Worm (Caenorhabditis elegans): Measurements from ENCODE around the gene mrp-1.

The mrp-1 gene

DNA sequence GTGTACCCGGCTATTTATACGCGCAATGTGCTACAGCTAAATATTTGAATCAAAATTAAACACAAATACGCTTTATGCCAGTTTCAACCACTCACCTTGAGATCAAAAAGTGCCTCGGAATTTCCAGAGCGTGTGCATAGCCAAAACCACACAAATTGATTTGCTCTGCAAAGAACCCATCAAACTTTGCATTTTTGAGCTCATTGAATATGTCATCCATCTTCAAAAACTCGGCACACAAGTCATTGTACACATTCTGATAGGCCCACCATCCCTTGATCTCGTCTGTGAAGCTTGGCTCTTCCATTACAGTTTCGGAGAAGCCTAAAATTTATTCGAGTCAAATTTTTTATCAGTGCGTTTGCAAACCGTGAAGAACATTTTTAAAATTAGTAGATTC lies 58.3 kb downstream of the mrp-1 start:
- TF ChIP-seq lin-15B (tag; optimal IDR thresholded peaks at IDR 0.05) (no peak), nhr-77 (tag; optimal IDR thresholded peaks at IDR 0.05) (no peak), unc-86 (tag; optimal IDR thresholded peaks at IDR 0.05) (no peak), C04F5.9 (tag; optimal IDR thresholded peaks at IDR 0.05) (no peak), lin-39 (tag; optimal IDR thresholded peaks at IDR 0.05) (no peak), ets-5 (GFP tag; IDR thresholded peaks at IDR 0.05) (no peak), mab-9 (GFP tag; IDR thresholded peaks at IDR 0.05) (no peak)

DNA sequence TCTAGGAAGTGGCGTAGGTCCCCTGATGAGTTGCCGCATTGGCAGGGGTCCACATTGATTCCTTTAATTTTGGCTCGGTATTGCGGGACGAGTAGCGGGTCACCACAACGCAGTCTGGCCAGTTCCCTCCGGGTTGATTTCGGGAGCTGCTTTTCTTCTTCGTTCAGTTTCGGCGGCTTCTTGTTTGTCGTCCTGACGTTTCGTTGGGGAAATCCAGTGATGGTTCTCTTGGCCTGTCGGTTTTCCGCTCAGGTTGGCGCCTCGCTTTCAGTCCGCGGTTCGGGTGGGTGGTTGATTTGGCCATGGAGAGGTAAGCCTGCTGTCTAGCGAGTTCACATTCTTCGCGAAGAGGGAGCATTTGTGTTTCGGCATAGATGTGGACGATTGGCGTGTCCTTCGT lies 58.9 kb downstream of the mrp-1 start:
- TF ChIP-seq F16B12.6 (tag; optimal IDR thresholded peaks at IDR 0.05) = no peak
- TF ChIP-seq nhr-85 (tag) = peak; percentile 23
- TF ChIP-seq nhr-237 (tag; optimal IDR thresholded peaks at IDR 0.05) = no peak
- TF ChIP-seq sox-4 (tag; optimal IDR thresholded peaks at IDR 0.05) = no peak
- TF ChIP-seq ztf-11 (tag; optimal IDR thresholded peaks at IDR 0.05) = no peak
- TF ChIP-seq mef-2 (tag; optimal IDR thresholded peaks at IDR 0.05) = no peak
- no peak for TF ChIP-seq C34B4.2 (tag; optimal IDR thresholded peaks at IDR 0.05)

DNA sequence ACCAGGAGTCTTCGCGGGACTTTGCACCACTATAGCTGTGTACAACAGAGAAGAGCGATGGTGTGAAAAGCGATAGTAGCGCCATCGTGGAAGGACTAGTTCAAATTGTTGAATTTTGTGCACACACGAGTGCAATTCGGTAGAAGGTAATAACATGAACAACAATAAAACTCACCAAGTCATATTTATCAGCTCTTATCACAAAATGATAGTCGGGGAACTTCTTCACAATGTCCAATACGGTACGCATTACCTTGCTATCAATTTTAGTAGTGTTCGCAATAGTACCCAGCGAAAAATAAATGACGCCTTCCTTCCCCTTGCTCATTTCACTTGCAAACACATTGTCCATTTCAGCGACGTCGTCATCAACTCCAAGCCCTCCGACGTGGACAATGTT lies 60.0 kb downstream of the mrp-1 start:
- TF ChIP-seq skn-1 (tag; optimal IDR thresholded peaks at IDR 0.05) (no peak), nhr-90 (tag; optimal IDR thresholded peaks at IDR 0.05; ENCODE audit: poor library complexity) (no peak), lin-35 (GFP tag; optimal IDR thresholded peaks at IDR 0.05) (no peak), unc-30 (tag; optimal IDR thresholded peaks at IDR 0.05) (no peak), nhr-237 (tag; optimal IDR thresholded peaks at IDR 0.05) (no peak), mep-1 (tag; optimal IDR thresholded peaks at IDR 0.05) (no peak), rnt-1 (tag; optimal IDR thresholded peaks at IDR 0.05) (no peak), ceh-8 (GFP tag; optimal IDR thresholded peaks at IDR 0.05) (no peak), xbp-1 (tag; optimal IDR thresholded peaks at IDR 0.05) (no peak), nhr-12 (tag; optimal IDR thresholded peaks at IDR 0.05) (no peak), ceh-90 (tag; optimal IDR thresholded peaks at IDR 0.05) (no peak), fkh-10 (GFP tag; optimal IDR thresholded peaks at IDR 0.05) (no peak), mef-2 (tag; optimal IDR thresholded peaks at IDR 0.05) (no peak), hlh-17 (GFP tag; optimal IDR thresholded peaks at IDR 0.05; ENCODE audit: borderline replicate concordance) (no peak), efl-1 (optimal IDR thresholded peaks at IDR 0.05) (no peak), efl-1 (GFP tag; optimal IDR thresholded peaks at IDR 0.05 in 1 of 2) (no peak), pag-3 (tag; optimal IDR thresholded peaks at IDR 0.05; ENCODE audit: borderline replicate concordance, insufficient read depth) (no peak), unc-98 (GFP tag; IDR thresholded peaks at IDR 0.05) (no peak), fkh-4 (tag; optimal IDR thresholded peaks at IDR 0.05; ENCODE audit: borderline replicate concordance) (no peak)

Measured in whole organism, L1 larva.